Worm (Caenorhabditis elegans) whole organism, mixed stage, embryonic: ENCODE results near the gene ani-1.

Source experiments
- blmp-1 ChIP-seq: fragments of 150-350 bp; optimal IDR thresholded peaks from 2 replicates; lab custom pipeline; 2014; ENCODE audit warnings: missing biosample characterization, missing genetic modification characterization
- ceh-39 ChIP-seq: fragments of 150-350 bp; optimal IDR thresholded peaks from 2 replicates; lab custom pipeline; 2014; ENCODE audit warnings: missing biosample characterization, missing genetic modification characterization
- ceh-43 ChIP-seq: fragments of 200-800 bp; sonication (Bioruptor generic); optimal IDR thresholded peaks from 2 replicates; lab custom pipeline; 2018; ENCODE audit warnings: mild to moderate bottlenecking, missing genetic modification characterization, moderate library complexity, missing compliant biosample characterization
- ces-1 ChIP-seq: fragments of 150-350 bp; optimal IDR thresholded peaks from 2 replicates; lab custom pipeline; 2014; ENCODE audit warnings: missing biosample characterization, missing genetic modification reagents, missing genetic modification characterization
- drap-1 ChIP-seq: fragments of 200-800 bp; sonication (Bioruptor generic); optimal IDR thresholded peaks from 3 replicates; lab custom pipeline; 2018; ENCODE audit warnings: mild to moderate bottlenecking, missing genetic modification characterization, missing compliant biosample characterization
- elt-1 ChIP-seq: sonication (generic microtip); optimal IDR thresholded peaks from 2 replicates; lab custom pipeline; 2017; ENCODE audit warnings: missing genetic modification characterization, mild to moderate bottlenecking, missing compliant biosample characterization, antibody characterized with exemption, moderate library complexity, borderline replicate concordance; ENCODE audit not compliant: insufficient read depth
- elt-3 ChIP-seq: fragments of 150-350 bp; optimal IDR thresholded peaks from 2 replicates; lab custom pipeline; 2014; ENCODE audit warnings: missing biosample characterization, missing genetic modification characterization
- flh-1 ChIP-seq: fragments of 200-800 bp; sonication (Bioruptor generic); optimal IDR thresholded peaks from 2 replicates; lab custom pipeline; 2018; ENCODE audit warnings: mild to moderate bottlenecking, missing genetic modification characterization, moderate library complexity, missing compliant biosample characterization
- ham-2 ChIP-seq: fragments of 200-800 bp; sonication (Bioruptor generic); optimal IDR thresholded peaks from 2 replicates; lab custom pipeline; 2018; ENCODE audit warnings: mild to moderate bottlenecking, missing genetic modification characterization, missing compliant biosample characterization
- hlh-1 ChIP-seq: fragments of 150-350 bp; optimal IDR thresholded peaks from 2 replicates; lab custom pipeline; 2014; ENCODE audit warnings: missing biosample characterization, missing genetic modification reagents, missing genetic modification characterization
- lin-13 ChIP-seq: fragments of 150-350 bp; optimal IDR thresholded peaks from 2 replicates; lab custom pipeline; 2014; ENCODE audit warnings: missing biosample characterization, missing genetic modification characterization
- mab-5 ChIP-seq: fragments of 150-350 bp; optimal IDR thresholded peaks from 2 replicates; lab custom pipeline; 2014; ENCODE audit warnings: missing biosample characterization, missing genetic modification characterization
- mep-1 ChIP-seq: fragments of 150-350 bp; optimal IDR thresholded peaks from 2 replicates; lab custom pipeline; 2017; ENCODE audit warnings: missing biosample characterization, missing genetic modification reagents, missing genetic modification characterization, inconsistent platforms
- mls-2 ChIP-seq: sonication (generic microtip); optimal IDR thresholded peaks from 2 replicates; lab custom pipeline; 2016; ENCODE audit warnings: mild to moderate bottlenecking, missing genetic modification characterization, moderate library complexity, missing compliant biosample characterization
- nhr-12 ChIP-seq: fragments of 150-350 bp; optimal IDR thresholded peaks from 2 replicates; lab custom pipeline; 2014; ENCODE audit warnings: missing biosample characterization, missing genetic modification characterization
- pha-4 ChIP-seq: fragments of 150-350 bp; optimal IDR thresholded peaks from 2 replicates; lab custom pipeline; 2018; ENCODE audit warnings: missing biosample characterization, missing genetic modification reagents, missing genetic modification characterization
- sptf-1 ChIP-seq: sonication (generic microtip); optimal IDR thresholded peaks from 2 replicates; lab custom pipeline; 2017; ENCODE audit warnings: mild to moderate bottlenecking, missing genetic modification characterization, moderate library complexity, missing compliant biosample characterization
- tbx-8 ChIP-seq: fragments of 200-800 bp; sonication (Bioruptor generic); optimal IDR thresholded peaks from 2 replicates; lab custom pipeline; 2018; ENCODE audit warnings: mild to moderate bottlenecking, missing genetic modification characterization, moderate library complexity, missing compliant biosample characterization
- unc-39 ChIP-seq: fragments of 150-350 bp; optimal IDR thresholded peaks from 2 replicates; lab custom pipeline; 2014; ENCODE audit warnings: missing biosample characterization, missing genetic modification characterization

Gene ani-1

ce11 chrIII:12399709-12400108 lies 53.5 kb downstream of the ani-1 start (continued):
- TF ChIP-seq drap-1 (GFP tag; lab: Kevin White, UChicago) (peak; percentile 47), ham-2 (GFP tag; lab: Kevin White, UChicago) (peak; percentile 5), unc-39 (tag; lab: Kevin White, UChicago) (no peak), pha-4 (tag; lab: Kevin White, UChicago) (no peak)

- TF ChIP-seq elt-1 (no peak), elt-3 (tag; lab: Kevin White, UChicago) (no peak), mep-1 (tag; lab: Kevin White, UChicago) (no peak), hlh-1 (tag; lab: Kevin White, UChicago) (no peak), drap-1 (GFP tag; lab: Kevin White, UChicago) (no peak), sptf-1 (tag; lab: Kevin White, UChicago) (no peak), mab-5 (tag; lab: Kevin White, UChicago) (no peak), flh-1 (GFP tag; lab: Kevin White, UChicago) (no peak), mls-2 (tag; lab: Kevin White, UChicago) (no peak), nhr-12 (tag; lab: Kevin White, UChicago) (no peak), ces-1 (GFP tag; lab: Kevin White, UChicago) (no peak), ceh-43 (no peak), ceh-39 (tag; lab: Kevin White, UChicago) (no peak), blmp-1 (no peak), lin-13 (tag; lab: Kevin White, UChicago) (no peak), tbx-8 (GFP tag; lab: Kevin White, UChicago) (no peak)
Observed at ce11 chrIII:12398468-12398867, 54.7 kb downstream of the ani-1 start.
